Fruit fly (Drosophila melanogaster) whole organism, embryonic: ENCODE results near the gene CG6067.

Experiments used
- CG10366 ChIP-seq: fragments of 200-800 bp; sonication (Bioruptor generic); IDR thresholded peaks from 2 replicates; pipeline ENCODE4 v1.3.6; 2022; ENCODE audit warnings: missing biosample characterization, missing genetic modification characterization
- CG11456 ChIP-seq: fragments of 200-800 bp; sonication (Bioruptor generic); IDR thresholded peaks from 3 replicates; pipeline ENCODE4 v1.3.6; 2022; ENCODE audit warnings: missing biosample characterization, missing genetic modification characterization
- CG11504 ChIP-seq: fragments of 200-800 bp; sonication (Bioruptor generic); optimal IDR thresholded peaks from 3 replicates; lab custom pipeline; 2019; ENCODE audit warnings: missing biosample characterization, mild to moderate bottlenecking, missing genetic modification characterization, moderate library complexity
- CG12219 ChIP-seq: fragments of 200-800 bp; sonication (Bioruptor generic); optimal IDR thresholded peaks from 3 replicates; lab custom pipeline; 2018; ENCODE audit warnings: missing biosample characterization, mild to moderate bottlenecking, missing genetic modification characterization
- CG13123 ChIP-seq: fragments of 200-800 bp; sonication (Bioruptor generic); optimal IDR thresholded peaks from 2 replicates; lab custom pipeline; 2016; ENCODE audit warnings: missing biosample characterization, missing genetic modification characterization
- CG13775 ChIP-seq: fragments of 200-800 bp; sonication (Bioruptor generic); optimal IDR thresholded peaks from 3 replicates; lab custom pipeline; 2017; ENCODE audit warnings: missing biosample characterization, mild to moderate bottlenecking, missing genetic modification characterization
- CG15696 ChIP-seq: fragments of 200-800 bp; sonication (Bioruptor generic); optimal IDR thresholded peaks from 2 replicates; lab custom pipeline; 2019; ENCODE audit warnings: missing biosample characterization, mild to moderate bottlenecking, missing genetic modification characterization, moderate library complexity
- CG17568 ChIP-seq: fragments of 200-800 bp; sonication (Bioruptor generic); optimal IDR thresholded peaks from 2 replicates; lab custom pipeline; 2018; ENCODE audit warnings: missing biosample characterization, mild to moderate bottlenecking, missing genetic modification characterization, moderate library complexity
- CG17612 ChIP-seq: fragments of 200-800 bp; sonication (Bioruptor generic); IDR thresholded peaks from 2 replicates; pipeline ENCODE4 v1.3.6; 2022; ENCODE audit warnings: missing biosample characterization, missing genetic modification characterization
- CG17829 ChIP-seq: fragments of 200-800 bp; optimal IDR thresholded peaks from 2 replicates; lab custom pipeline; 2019; ENCODE audit warnings: missing biosample characterization, mild to moderate bottlenecking, missing genetic modification characterization, moderate library complexity
- CG2889 ChIP-seq: fragments of 200-800 bp; sonication (Bioruptor generic); IDR thresholded peaks from 3 replicates; pipeline ENCODE4 v1.3.6; 2022; ENCODE audit warnings: missing biosample characterization, missing genetic modification characterization
- CG32767 ChIP-seq: fragments of 200-800 bp; sonication (Bioruptor generic); IDR thresholded peaks from 2 replicates; pipeline ENCODE4 v1.3.6; 2022; ENCODE audit warnings: missing biosample characterization, missing genetic modification characterization
- CG34422 ChIP-seq: fragments of 200-800 bp; sonication (Bioruptor generic); IDR thresholded peaks from 3 replicates; pipeline ENCODE4 v1.3.6; 2022; ENCODE audit warnings: missing biosample characterization, missing genetic modification characterization
- CG8359 ChIP-seq: fragments of 200-800 bp; sonication (Bioruptor generic); optimal IDR thresholded peaks from 2 replicates; lab custom pipeline; 2017; ENCODE audit warnings: missing biosample characterization, mild to moderate bottlenecking, missing genetic modification characterization, borderline replicate concordance
- CG9797 ChIP-seq: fragments of 200-800 bp; sonication (Bioruptor generic); optimal IDR thresholded peaks from 3 replicates; lab custom pipeline; 2018; ENCODE audit warnings: missing biosample characterization, mild to moderate bottlenecking, missing genetic modification characterization
- Dref ChIP-seq: fragments of 200-800 bp; sonication (Bioruptor generic); IDR thresholded peaks from 2 replicates; pipeline ENCODE4 v1.3.6; 2022; ENCODE audit warnings: missing biosample characterization, missing genetic modification characterization
- Gsc ChIP-seq: fragments of 200-800 bp; sonication (Bioruptor generic); IDR thresholded peaks from 2 replicates; pipeline ENCODE4 v1.3.6; 2022; ENCODE audit warnings: missing biosample characterization, missing genetic modification characterization
- HLH54F ChIP-seq: fragments of 200-800 bp; sonication (Bioruptor generic); optimal IDR thresholded peaks from 3 replicates; lab custom pipeline; 2016; ENCODE audit warnings: missing biosample characterization, missing genetic modification characterization
- Jarid2 ChIP-seq: fragments of 200-800 bp; sonication (Bioruptor generic); optimal IDR thresholded peaks from 3 replicates; lab custom pipeline; 2017; ENCODE audit warnings: mild to moderate bottlenecking, missing biosample characterization, missing genetic modification reagents, missing genetic modification characterization
- Mrtf ChIP-seq: fragments of 200-800 bp; sonication (Bioruptor generic); IDR thresholded peaks from 3 replicates; pipeline ENCODE4 v1.3.6; 2022; ENCODE audit warnings: missing biosample characterization, missing genetic modification characterization
- Myb ChIP-seq: fragments of 200-800 bp; sonication (Bioruptor generic); optimal IDR thresholded peaks from 2 replicates; lab custom pipeline; 2016; ENCODE audit warnings: missing biosample characterization, missing genetic modification characterization
- NC2α ChIP-seq: fragments of 200-800 bp; sonication (Bioruptor generic); optimal IDR thresholded peaks from 2 replicates; lab custom pipeline; 2016; ENCODE audit warnings: missing biosample characterization, missing genetic modification characterization
- Nf-YC ChIP-seq: fragments of 200-800 bp; optimal IDR thresholded peaks from 3 replicates; lab custom pipeline; 2019; ENCODE audit warnings: missing biosample characterization, mild to moderate bottlenecking, missing genetic modification characterization, moderate library complexity
- Oaz ChIP-seq: fragments of 200-800 bp; sonication (Bioruptor generic); IDR thresholded peaks from 2 replicates; pipeline ENCODE4 v1.3.6; 2022; ENCODE audit warnings: missing biosample characterization, missing genetic modification characterization
- Pdp1 ChIP-seq, 2 experiments: fragments of 200-800 bp; sonication (Bioruptor generic); optimal IDR thresholded peaks; 3 replicates each; lab custom pipeline; 2016; ENCODE audit warnings: missing biosample characterization in 2 of 2, missing genetic modification characterization in 2 of 2, mild to moderate bottlenecking in 1 of 2, moderate library complexity in 1 of 2
- Stat92E ChIP-seq, 3 experiments: fragments of >200 bp in 2 of 3; fragments of 200-800 bp in 1 of 3; sonication (Bioruptor generic) in 1 of 3; optimal IDR thresholded peaks; 2 replicates each; lab custom pipeline; 2017 to 2019; ENCODE audit warnings: missing biosample characterization in 3 of 3, missing genetic modification characterization in 3 of 3, mild to moderate bottlenecking in 1 of 3, moderate library complexity in 1 of 3
- Usf ChIP-seq: fragments of 200-800 bp; sonication (Bioruptor generic); optimal IDR thresholded peaks from 2 replicates; lab custom pipeline; 2017; ENCODE audit warnings: missing genotype, missing biosample characterization, missing genetic modification characterization
- ato ChIP-seq: fragments of 200-800 bp; sonication (Bioruptor generic); IDR thresholded peaks from 2 replicates; pipeline ENCODE4 v1.3.6; 2022; ENCODE audit warnings: missing biosample characterization, missing genetic modification characterization; ENCODE audit not compliant: partially characterized antibody
- bowl ChIP-seq: fragments of 200-800 bp; sonication (Bioruptor generic); IDR thresholded peaks from 2 replicates; pipeline ENCODE4 v1.3.6; 2022; ENCODE audit warnings: missing biosample characterization, missing genetic modification characterization
- esg ChIP-seq: fragments of 200-800 bp; sonication (Bioruptor generic); conservative IDR thresholded peaks from 2 replicates; pipeline ENCODE4 v1.3.6; 2022; ENCODE audit warnings: missing biosample characterization, missing genetic modification characterization
- gcm ChIP-seq: fragments of 200-800 bp; sonication (Bioruptor generic); optimal IDR thresholded peaks from 2 replicates; lab custom pipeline; 2019; ENCODE audit warnings: missing biosample characterization, mild to moderate bottlenecking, missing genetic modification characterization, moderate library complexity
- grn ChIP-seq: fragments of 200-800 bp; sonication (Bioruptor generic); optimal IDR thresholded peaks from 3 replicates; lab custom pipeline; 2017; ENCODE audit warnings: missing biosample characterization, missing genetic modification characterization
- gro ChIP-seq: fragments of 200-800 bp; sonication (Bioruptor generic); optimal IDR thresholded peaks from 2 replicates; lab custom pipeline; 2016; ENCODE audit warnings: missing biosample characterization, missing genetic modification characterization
- gsb ChIP-seq: fragments of 200-800 bp; sonication (Bioruptor generic); IDR thresholded peaks from 2 replicates; pipeline ENCODE4 v1.3.6; 2022; ENCODE audit warnings: missing biosample characterization, missing genetic modification characterization
- hb ChIP-seq: fragments of 200-800 bp; sonication (Bioruptor generic); IDR thresholded peaks from 3 replicates; pipeline ENCODE4 v1.3.6; 2022; ENCODE audit warnings: missing biosample characterization, missing genetic modification characterization; ENCODE audit not compliant: partially characterized antibody
- hkb ChIP-seq, 2 experiments: fragments of 200-800 bp in 1 of 2; fragments of >200 bp in 1 of 2; sonication (Bioruptor generic) in 1 of 2; IDR thresholded peaks in 1 of 2; optimal IDR thresholded peaks in 1 of 2; 2 replicates each; pipeline versions ENCODE4 v1.3.6 to Lab custom; 2017 to 2022; ENCODE audit warnings: missing biosample characterization in 1 of 2, missing genetic modification characterization in 1 of 2
- maf-S ChIP-seq: fragments of 200-800 bp; sonication (Bioruptor generic); optimal IDR thresholded peaks from 2 replicates; lab custom pipeline; 2016; ENCODE audit warnings: missing biosample characterization, missing genetic modification characterization
- nmo ChIP-seq: fragments of 200-800 bp; sonication (Bioruptor generic); optimal IDR thresholded peaks from 2 replicates; lab custom pipeline; 2018; ENCODE audit warnings: missing biosample characterization, mild to moderate bottlenecking, missing genetic modification characterization, moderate library complexity
- pum ChIP-seq: fragments of 200-800 bp; sonication (Bioruptor generic); optimal IDR thresholded peaks from 2 replicates; lab custom pipeline; 2016; ENCODE audit warnings: missing biosample characterization, missing genetic modification characterization
- sc ChIP-seq, 3 experiments: fragments of >200 bp in 2 of 3; fragments of 200-800 bp in 1 of 3; sonication (Bioruptor generic) in 1 of 3; optimal IDR thresholded peaks; 2 replicates in 2 of 3; 3 replicates in 1 of 3; lab custom pipeline; 2017; ENCODE audit warnings: mild to moderate bottlenecking in 1 of 3, missing biosample characterization in 1 of 3, missing genetic modification characterization in 1 of 3, missing genetic modification reagents in 1 of 3
- sd ChIP-seq: fragments of 200-800 bp; sonication (Bioruptor generic); optimal IDR thresholded peaks from 3 replicates; lab custom pipeline; 2018; ENCODE audit warnings: missing biosample characterization, mild to moderate bottlenecking, missing genetic modification characterization, moderate library complexity
- slp2 ChIP-seq: fragments of 200-800 bp; sonication (Bioruptor generic); optimal IDR thresholded peaks from 2 replicates; lab custom pipeline; 2016; ENCODE audit warnings: missing biosample characterization, missing genetic modification characterization
- sob ChIP-seq: fragments of 200-800 bp; sonication (Bioruptor generic); IDR thresholded peaks from 2 replicates; pipeline ENCODE4 v1.3.6; 2022; ENCODE audit warnings: missing biosample characterization, missing genetic modification characterization
- sqz ChIP-seq: fragments of 200-800 bp; sonication (Bioruptor generic); optimal IDR thresholded peaks from 3 replicates; lab custom pipeline; 2018; ENCODE audit warnings: missing biosample characterization, mild to moderate bottlenecking, missing genetic modification characterization
- sug ChIP-seq: fragments of 200-800 bp; optimal IDR thresholded peaks from 2 replicates; lab custom pipeline; 2019; ENCODE audit warnings: missing biosample characterization, mild to moderate bottlenecking, missing genetic modification characterization, moderate library complexity
- tna ChIP-seq: fragments of 200-800 bp; sonication (Bioruptor generic); IDR thresholded peaks from 2 replicates; pipeline ENCODE4 v1.3.6; 2022; ENCODE audit warnings: missing biosample characterization, missing genetic modification characterization; ENCODE audit not compliant: partially characterized antibody
- vfl ChIP-seq: fragments of 200-800 bp; sonication (Bioruptor generic); optimal IDR thresholded peaks from 2 replicates; lab custom pipeline; 2016; ENCODE audit warnings: missing biosample characterization, missing genetic modification characterization

Gene CG6067

DNA sequence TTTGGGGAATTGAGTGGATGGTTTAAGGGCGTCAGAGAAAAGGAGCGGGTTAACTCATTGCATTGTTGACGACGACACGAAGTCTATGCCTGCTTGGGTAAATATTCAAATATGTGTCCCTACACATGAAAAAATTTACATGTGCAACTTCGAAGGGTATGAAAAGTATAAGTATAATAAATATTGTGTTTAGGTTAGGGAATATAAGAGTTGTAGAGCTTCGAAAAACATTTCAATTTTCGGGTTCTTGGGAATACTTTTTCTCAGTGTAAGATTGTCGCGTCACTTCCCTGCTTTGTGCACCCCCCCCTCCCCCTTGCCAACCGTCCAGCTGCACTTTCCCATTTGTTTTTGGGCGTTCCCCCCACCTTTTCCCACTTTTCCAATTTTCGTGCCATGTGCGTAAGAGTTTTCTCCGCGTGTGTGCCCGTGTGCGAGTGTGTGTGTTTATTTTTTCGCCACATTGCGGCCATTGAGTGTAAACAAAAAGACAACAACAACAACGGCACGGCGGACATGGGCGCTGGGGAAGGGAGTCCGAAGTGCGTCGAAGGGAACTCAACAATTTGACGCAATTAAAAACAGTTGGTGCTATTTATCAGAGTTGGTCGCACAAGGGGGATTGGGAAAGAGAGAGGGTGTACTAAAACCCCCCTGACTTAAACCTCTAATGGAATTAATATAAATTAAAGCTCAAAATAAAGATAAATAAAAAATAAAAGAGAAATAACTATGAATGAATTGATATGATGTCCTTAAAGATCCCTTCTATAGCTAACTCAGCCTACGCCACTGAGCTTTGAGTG, 14.6 kb downstream of the CG6067 start (continued):
- TF ChIP-seq CG17568 (no peak), bowl (GFP tag; lab: Robert Waterston, UW) (no peak), CG11456 (GFP tag; lab: Robert Waterston, UW) (no peak), Usf (GFP tag; lab: Kevin White, UChicago) (no peak), gsb (GFP tag; lab: Robert Waterston, UW) (no peak), pum (no peak), esg (GFP tag; lab: Robert Waterston, UW) (peak; percentile 45), CG17829 (tag; lab: Kevin White, UChicago) (peak; percentile 64), sd (peak; percentile 43), CG2889 (GFP tag; lab: Robert Waterston, UW) (no peak; the same call in 2 of the 3 replicates), CG12219 (GFP tag; lab: Kevin White, UChicago) (no peak), ato (GFP tag; lab: Robert Waterston, UW) (no peak), sug (tag; lab: Kevin White, UChicago) (peak; percentile 38), CG32767 (GFP tag; lab: Robert Waterston, UW) (no peak), Stat92E (GFP tag; optimal IDR thresholded peaks at IDR 0.05; lab: Kevin White, UChicago) (no peak), grn (GFP tag; lab: Kevin White, UChicago) (no peak), slp2 (GFP tag; lab: Kevin White, UChicago) (no peak), CG10366 (GFP tag; lab: Robert Waterston, UW) (peak; percentile 8; the same call in 1 of the 2 replicates), CG13123 (GFP tag; lab: Kevin White, UChicago) (no peak), Jarid2 (GFP tag; lab: Kevin White, UChicago) (peak; percentile 5), hkb (optimal IDR thresholded peaks at IDR 0.05; lab: Kevin White, UChicago) (no peak), hkb (GFP tag; IDR thresholded peaks at IDR 0.05; lab: Robert Waterston, UW) (no peak; the same call in 1 of the 2 replicates), Myb (GFP tag; lab: Kevin White, UChicago) (no peak), sc (optimal IDR thresholded peaks at IDR 0.05; lab: Kevin White, UChicago) (no peak), sc (GFP tag; optimal IDR thresholded peaks at IDR 0.05; lab: Kevin White, UChicago) (no peak), hb (GFP tag; lab: Robert Waterston, UW) (no peak), gro (GFP tag; lab: Kevin White, UChicago) (no peak), gcm (GFP tag; lab: Kevin White, UChicago) (no peak), nmo (peak; percentile 55), Nf-YC (peak; percentile 35), CG34422 (GFP tag; lab: Robert Waterston, UW) (peak; percentile 38; the same call in 1 of the 3 replicates), CG11504 (tag; lab: Kevin White, UChicago) (peak; percentile 56), sob (GFP tag; lab: Robert Waterston, UW) (no peak; the same call in 1 of the 2 replicates), CG17612 (0 out of 2 replicates have a peak, but pooled peaks have one; percentile 27), Pdp1 (GFP tag; optimal IDR thresholded peaks at IDR 0.05; lab: Kevin White, UChicago) (peak in 1 of 2 experiments; percentile 15), Dref (no peak), CG9797 (GFP tag; lab: Kevin White, UChicago) (no peak), CG13775 (GFP tag; lab: Kevin White, UChicago) (peak; percentile 38), NC2α (GFP tag; lab: Kevin White, UChicago) (no peak), maf-S (no peak), Gsc (GFP tag; lab: Robert Waterston, UW) (0 out of 2 replicates have a peak, but pooled peaks have one; percentile 31), sqz (GFP tag; lab: Kevin White, UChicago) (peak; percentile 45), CG15696 (tag; lab: Kevin White, UChicago) (peak; percentile 31), Mrtf (0 out of 3 replicates have a peak, but pooled peaks have one; percentile 4), CG8359 (GFP tag; lab: Kevin White, UChicago) (no peak), tna (no peak), HLH54F (GFP tag; lab: Kevin White, UChicago) (no peak), Oaz (GFP tag; lab: Robert Waterston, UW) (peak; percentile 18; the same call in 1 of the 2 replicates), vfl (GFP tag; lab: Kevin White, UChicago) (no peak)
